Worm (Caenorhabditis elegans): ENCODE results near the gene srsx-11.

srsx-11 gene

ce11 chrV:4933268-4933667 is 45.7 kb downstream of the srsx-11 start:
- no peak for TF ChIP-seq lin-13 (GFP tag; optimal IDR thresholded peaks at IDR 0.05)
- no peak for TF ChIP-seq aly-2 (tag; optimal IDR thresholded peaks at IDR 0.05)
- no peak for TF ChIP-seq gmeb-1 (tag; optimal IDR thresholded peaks at IDR 0.05)
- no peak for TF ChIP-seq mbf-1 (tag; optimal IDR thresholded peaks at IDR 0.05)
- TF ChIP-seq nhr-11 (tag; optimal IDR thresholded peaks at IDR 0.05): no peak
- TF ChIP-seq dmd-4 (tag; optimal IDR thresholded peaks at IDR 0.05): no peak
- no peak for TF ChIP-seq sma-3 (GFP tag; optimal IDR thresholded peaks at IDR 0.05)
- TF ChIP-seq nhr-12 (tag; optimal IDR thresholded peaks at IDR 0.05): no peak
- TF ChIP-seq nhr-129 (tag; optimal IDR thresholded peaks at IDR 0.05): no peak
- TF ChIP-seq ztf-4 (tag; optimal IDR thresholded peaks at IDR 0.05): no peak
- no peak for TF ChIP-seq elt-3 (tag; optimal IDR thresholded peaks at IDR 0.05)
- TF ChIP-seq mdl-1 (tag; optimal IDR thresholded peaks at IDR 0.05): no peak
- no peak for TF ChIP-seq nhr-237 (tag; optimal IDR thresholded peaks at IDR 0.05)
- TF ChIP-seq lin-11 (tag; optimal IDR thresholded peaks at IDR 0.05): no peak
- TF ChIP-seq ama-1 (optimal IDR thresholded peaks at IDR 0.05): no peak
- TF ChIP-seq nhr-6 (tag; optimal IDR thresholded peaks at IDR 0.05): no peak

- TF ChIP-seq lin-11 (tag; optimal IDR thresholded peaks at IDR 0.05) (no peak), dmd-4 (tag; optimal IDR thresholded peaks at IDR 0.05) (no peak), ama-1 (optimal IDR thresholded peaks at IDR 0.05) (no peak)
Measured at ce11 chrV:4932814-4933213, 46.1 kb downstream of the srsx-11 start, which contains the start of gene C02E7.10. Gene C02E7.10 (minus strand): TSS chrV:4933045.

ce11 chrV:4929842-4930241 is 49.1 kb downstream of the srsx-11 start, which contains the start of gene str-205:
Gene str-205 (minus strand): TSS chrV:4929942.
- TF ChIP-seq lsy-2 (tag; optimal IDR thresholded peaks at IDR 0.05) (no peak), lin-11 (tag; optimal IDR thresholded peaks at IDR 0.05) (no peak), nhr-25 (tag; optimal IDR thresholded peaks at IDR 0.05) (no peak), gmeb-1 (tag; optimal IDR thresholded peaks at IDR 0.05) (no peak), sma-3 (GFP tag; optimal IDR thresholded peaks at IDR 0.05) (no peak), fos-1 (tag; optimal IDR thresholded peaks at IDR 0.05) (no peak), Y55F3AM.14 (GFP tag; optimal IDR thresholded peaks at IDR 0.05) (no peak), nhr-23 (tag; optimal IDR thresholded peaks at IDR 0.05) (no peak), ceh-16 (tag; optimal IDR thresholded peaks at IDR 0.05) (no peak), nhr-77 (tag; optimal IDR thresholded peaks at IDR 0.05) (no peak), ceh-82 (tag; optimal IDR thresholded peaks at IDR 0.05) (no peak), alr-1 (tag; optimal IDR thresholded peaks at IDR 0.05) (no peak)

Data from whole organism, L2 larva.